Worm (Caenorhabditis elegans) whole organism, early embryonic: Measurements from ENCODE around the gene cgt-3.

Experiments
- B0310.2 ChIP-seq: sonication (generic microtip); optimal IDR thresholded peaks from 2 replicates; lab custom pipeline; 2016; ENCODE audit warnings: mild to moderate bottlenecking, missing genetic modification characterization, missing compliant biosample characterization
- aly-1 ChIP-seq: sonication (generic microtip); optimal IDR thresholded peaks from 2 replicates; lab custom pipeline; 2016; ENCODE audit warnings: missing genetic modification characterization, missing compliant biosample characterization
- ama-1 ChIP-seq: fragments of 150-350 bp; optimal IDR thresholded peaks from 2 replicates; lab custom pipeline; 2014
- ceh-13 ChIP-seq: fragments of 200-800 bp; sonication (Bioruptor generic); optimal IDR thresholded peaks from 2 replicates; lab custom pipeline; 2018; ENCODE audit warnings: mild to moderate bottlenecking, missing genetic modification characterization, missing compliant biosample characterization
- ceh-36 ChIP-seq: sonication (generic microtip); optimal IDR thresholded peaks from 2 replicates; lab custom pipeline; 2016; ENCODE audit warnings: missing genetic modification characterization, inconsistent platforms, missing compliant biosample characterization
- ets-7 ChIP-seq: sonication (generic microtip); optimal IDR thresholded peaks from 2 replicates; lab custom pipeline; 2016; ENCODE audit warnings: missing genotype, missing genetic modification characterization, missing compliant biosample characterization
- flt-1 ChIP-seq: fragments of 200-800 bp; sonication (Bioruptor generic); IDR thresholded peaks from 2 replicates; pipeline ENCODE4 v1.3.6; 2022; ENCODE audit warnings: missing genetic modification characterization, missing compliant biosample characterization
- hmbx-1 ChIP-seq: sonication (generic microtip); optimal IDR thresholded peaks from 2 replicates; lab custom pipeline; 2016; ENCODE audit warnings: mild to moderate bottlenecking, missing genetic modification characterization, missing compliant biosample characterization
- hnd-1 ChIP-seq: sonication (generic microtip); optimal IDR thresholded peaks from 2 replicates; lab custom pipeline; 2016; ENCODE audit warnings: missing genetic modification characterization, missing compliant biosample characterization
- pes-1 ChIP-seq: fragments of 200-800 bp; sonication (Bioruptor generic); IDR thresholded peaks from 2 replicates; pipeline ENCODE4 v1.3.6; 2022; ENCODE audit warnings: missing genetic modification reagents, missing genetic modification characterization, missing compliant biosample characterization
- tbx-11 ChIP-seq: fragments of 200-800 bp; sonication (Bioruptor generic); IDR thresholded peaks from 2 replicates; pipeline ENCODE4 v1.3.6; 2022; ENCODE audit warnings: missing genetic modification characterization, missing compliant biosample characterization
- tra-4 ChIP-seq: sonication (generic microtip); optimal IDR thresholded peaks from 2 replicates; lab custom pipeline; 2017; ENCODE audit warnings: missing genetic modification characterization, missing compliant biosample characterization

DNA sequence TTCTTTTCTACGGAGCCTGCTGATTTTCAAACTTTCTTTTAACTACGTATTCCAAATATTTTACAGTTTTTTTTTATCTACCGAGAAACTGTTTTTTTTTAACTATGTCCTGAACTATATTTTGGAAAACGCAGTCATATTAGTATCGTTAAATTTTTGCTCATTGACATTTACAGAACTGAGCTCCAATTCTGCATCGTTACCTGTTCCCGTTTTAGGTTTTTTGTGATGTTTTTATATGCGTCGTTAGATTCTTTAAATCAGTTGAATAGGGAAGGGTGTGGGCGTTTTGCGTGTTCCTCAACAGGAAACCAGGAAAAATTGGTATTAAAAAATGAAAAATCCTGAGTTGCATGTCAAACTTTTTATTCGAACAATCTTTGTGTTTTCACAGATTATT lies 18.3 kb upstream of the cgt-3 start:
- TF ChIP-seq tbx-11 (no peak), ceh-36 (tag; lab: Kevin White, UChicago) (no peak), flt-1 (GFP tag; lab: Robert Waterston, UW) (no peak), ceh-13 (GFP tag; lab: Kevin White, UChicago) (no peak), pes-1 (no peak), B0310.2 (tag; lab: Kevin White, UChicago) (no peak), ama-1 (no peak), ets-7 (tag; lab: Kevin White, UChicago) (no peak), tra-4 (tag; lab: Kevin White, UChicago) (no peak), aly-1 (tag; lab: Kevin White, UChicago) (no peak), hnd-1 (tag; lab: Kevin White, UChicago) (no peak), hmbx-1 (tag; lab: Kevin White, UChicago) (no peak)
